Fruit fly (Drosophila melanogaster) whole organism, embryonic: ENCODE measurements around the gene Prat.

Source experiments
- BEAF-32 ChIP-seq: fragments of 200-800 bp; sonication (Bioruptor generic); optimal IDR thresholded peaks from 3 replicates; lab custom pipeline; 2017; ENCODE audit warnings: missing biosample characterization, missing genetic modification characterization, mild to moderate bottlenecking, moderate library complexity, missing genetic modification reagents
- CG10267 ChIP-seq: fragments of 200-800 bp; sonication (Bioruptor generic); optimal IDR thresholded peaks from 2 replicates; lab custom pipeline; 2018; ENCODE audit warnings: missing biosample characterization, mild to moderate bottlenecking, missing genetic modification characterization, moderate library complexity
- CG10366 ChIP-seq: fragments of 200-800 bp; sonication (Bioruptor generic); IDR thresholded peaks from 2 replicates; pipeline ENCODE4 v1.3.6; 2022; ENCODE audit warnings: missing biosample characterization, missing genetic modification characterization
- CG10431 ChIP-seq: fragments of 200-800 bp; sonication (Bioruptor generic); optimal IDR thresholded peaks from 3 replicates; lab custom pipeline; 2018; ENCODE audit warnings: missing biosample characterization, mild to moderate bottlenecking, missing genetic modification characterization
- CG11696 ChIP-seq: fragments of 200-800 bp; sonication (Bioruptor generic); IDR thresholded peaks from 2 replicates; pipeline ENCODE4 v1.3.6; 2022; ENCODE audit warnings: missing biosample characterization, missing genetic modification characterization
- CG11723 ChIP-seq: fragments of 200-800 bp; sonication (Bioruptor generic); optimal IDR thresholded peaks from 2 replicates; lab custom pipeline; 2017; ENCODE audit warnings: missing biosample characterization, mild to moderate bottlenecking, missing genetic modification characterization
- CG12104 ChIP-seq: fragments of 200-800 bp; sonication (Bioruptor generic); optimal IDR thresholded peaks from 3 replicates; lab custom pipeline; 2016; ENCODE audit warnings: missing biosample characterization, missing genetic modification characterization
- CG12219 ChIP-seq: fragments of 200-800 bp; sonication (Bioruptor generic); optimal IDR thresholded peaks from 3 replicates; lab custom pipeline; 2018; ENCODE audit warnings: missing biosample characterization, mild to moderate bottlenecking, missing genetic modification characterization
- CG13624 ChIP-seq: fragments of 200-800 bp; sonication (Bioruptor generic); optimal IDR thresholded peaks from 2 replicates; lab custom pipeline; 2016; ENCODE audit warnings: missing biosample characterization, missing genetic modification characterization
- CG13775 ChIP-seq: fragments of 200-800 bp; sonication (Bioruptor generic); optimal IDR thresholded peaks from 3 replicates; lab custom pipeline; 2017; ENCODE audit warnings: missing biosample characterization, mild to moderate bottlenecking, missing genetic modification characterization
- CG14710 ChIP-seq: fragments of 200-800 bp; sonication (Bioruptor generic); optimal IDR thresholded peaks from 3 replicates; lab custom pipeline; 2019; ENCODE audit warnings: missing biosample characterization, mild to moderate bottlenecking, missing genetic modification characterization, moderate library complexity
- CG17912 ChIP-seq: fragments of 200-800 bp; sonication (Bioruptor generic); optimal IDR thresholded peaks from 2 replicates; lab custom pipeline; 2018; ENCODE audit warnings: missing biosample characterization, mild to moderate bottlenecking, missing genetic modification characterization
- CG1792 ChIP-seq: fragments of 200-800 bp; sonication (Bioruptor generic); optimal IDR thresholded peaks from 2 replicates; lab custom pipeline; 2016; ENCODE audit warnings: missing biosample characterization, missing genetic modification characterization
- CG18011 ChIP-seq: fragments of 200-800 bp; sonication (Bioruptor generic); optimal IDR thresholded peaks from 2 replicates; lab custom pipeline; 2017; ENCODE audit warnings: missing biosample characterization, missing genetic modification characterization, mild to moderate bottlenecking, moderate library complexity, missing genotype
- CG2129 ChIP-seq: fragments of 200-800 bp; sonication (Bioruptor generic); IDR thresholded peaks from 2 replicates; pipeline ENCODE4 v1.3.6; 2022; ENCODE audit warnings: missing biosample characterization, missing genetic modification characterization; ENCODE audit not compliant: partially characterized antibody
- CG31224 ChIP-seq: fragments of 200-800 bp; sonication (Bioruptor generic); IDR thresholded peaks from 2 replicates; pipeline ENCODE4 v1.3.6; 2022; ENCODE audit warnings: missing biosample characterization, missing genetic modification characterization
- CG31388 ChIP-seq: fragments of 200-800 bp; sonication (Bioruptor generic); optimal IDR thresholded peaks from 2 replicates; lab custom pipeline; 2016; ENCODE audit warnings: missing biosample characterization, missing genetic modification characterization
- CG32772 ChIP-seq: fragments of 200-800 bp; sonication (Bioruptor generic); IDR thresholded peaks from 2 replicates; pipeline ENCODE4 v1.3.6; 2022; ENCODE audit warnings: missing biosample characterization, missing genetic modification characterization
- CG34422 ChIP-seq: fragments of 200-800 bp; sonication (Bioruptor generic); IDR thresholded peaks from 3 replicates; pipeline ENCODE4 v1.3.6; 2022; ENCODE audit warnings: missing biosample characterization, missing genetic modification characterization
- CG8359 ChIP-seq: fragments of 200-800 bp; sonication (Bioruptor generic); optimal IDR thresholded peaks from 2 replicates; lab custom pipeline; 2017; ENCODE audit warnings: missing biosample characterization, mild to moderate bottlenecking, missing genetic modification characterization, borderline replicate concordance
- Camta ChIP-seq: fragments of 200-800 bp; sonication (Bioruptor generic); optimal IDR thresholded peaks from 2 replicates; lab custom pipeline; 2016; ENCODE audit warnings: missing biosample characterization, missing genetic modification characterization
- Dp ChIP-seq: fragments of 200-800 bp; sonication (Bioruptor generic); optimal IDR thresholded peaks from 2 replicates; lab custom pipeline; 2018; ENCODE audit warnings: missing biosample characterization, mild to moderate bottlenecking, missing genetic modification characterization, moderate library complexity
- E2f1 ChIP-seq: fragments of 200-800 bp; sonication (Bioruptor generic); IDR thresholded peaks from 2 replicates; pipeline ENCODE4 v1.3.6; 2022; ENCODE audit warnings: missing biosample characterization, missing genetic modification characterization
- Ets97D ChIP-seq: fragments of 200-800 bp; sonication (Bioruptor generic); optimal IDR thresholded peaks from 3 replicates; lab custom pipeline; 2016; ENCODE audit warnings: missing biosample characterization, missing genetic modification characterization
- HHEX ChIP-seq: fragments of 200-800 bp; sonication (Bioruptor generic); optimal IDR thresholded peaks from 3 replicates; lab custom pipeline; 2017; ENCODE audit warnings: missing biosample characterization, mild to moderate bottlenecking, missing genetic modification characterization, missing genetic modification reagents
- HmgD ChIP-seq: fragments of 200-800 bp; sonication (Bioruptor generic); optimal IDR thresholded peaks from 3 replicates; lab custom pipeline; 2016; ENCODE audit warnings: missing biosample characterization, missing genetic modification characterization
- Hr78 ChIP-seq, 2 experiments: fragments of 200-800 bp in 1 of 2; fragments of >200 bp in 1 of 2; sonication (Bioruptor generic) in 1 of 2; optimal IDR thresholded peaks; 2 replicates each; lab custom pipeline; 2017 to 2019; ENCODE audit warnings: missing biosample characterization in 2 of 2, missing genetic modification characterization in 2 of 2, mild to moderate bottlenecking in 1 of 2, moderate library complexity in 1 of 2
- MBD-R2 ChIP-seq: fragments of 200-800 bp; sonication (Bioruptor generic); IDR thresholded peaks from 2 replicates; pipeline ENCODE4 v1.3.6; 2022; ENCODE audit warnings: missing biosample characterization, missing genetic modification characterization
- NFAT ChIP-seq: fragments of 200-800 bp; sonication (Bioruptor generic); IDR thresholded peaks from 2 replicates; pipeline ENCODE4 v1.3.6; 2022; ENCODE audit warnings: missing biosample characterization, missing genetic modification characterization
- Sry-δ ChIP-seq: fragments of 200-800 bp; sonication (Bioruptor generic); optimal IDR thresholded peaks from 2 replicates; lab custom pipeline; 2016; ENCODE audit warnings: missing biosample characterization, missing genetic modification characterization
- ato ChIP-seq: fragments of 200-800 bp; sonication (Bioruptor generic); IDR thresholded peaks from 2 replicates; pipeline ENCODE4 v1.3.6; 2022; ENCODE audit warnings: missing biosample characterization, missing genetic modification characterization; ENCODE audit not compliant: partially characterized antibody
- crp ChIP-seq, 2 experiments: fragments of 200-800 bp; sonication (Bioruptor generic); optimal IDR thresholded peaks; 2 replicates in 1 of 2; 3 replicates in 1 of 2; lab custom pipeline; 2017; ENCODE audit warnings: missing biosample characterization in 2 of 2, missing genetic modification characterization in 2 of 2, mild to moderate bottlenecking in 1 of 2, moderate library complexity in 1 of 2
- her ChIP-seq: fragments of 200-800 bp; sonication (Bioruptor generic); optimal IDR thresholded peaks from 2 replicates; lab custom pipeline; 2016; ENCODE audit warnings: missing biosample characterization, missing genetic modification characterization
- insv ChIP-seq, 2 experiments: fragments of 200-800 bp; sonication (Bioruptor generic); optimal IDR thresholded peaks; 3 replicates each; lab custom pipeline; 2016 to 2018; ENCODE audit warnings: missing biosample characterization in 2 of 2, missing genetic modification characterization in 2 of 2
- lilli ChIP-seq: fragments of 200-800 bp; sonication (Bioruptor generic); optimal IDR thresholded peaks from 3 replicates; lab custom pipeline; 2016; ENCODE audit warnings: missing biosample characterization, missing genetic modification characterization
- mld ChIP-seq: fragments of 200-800 bp; sonication (Bioruptor generic); IDR thresholded peaks from 3 replicates; pipeline ENCODE4 v1.3.6; 2022; ENCODE audit warnings: missing biosample characterization, missing genetic modification characterization; ENCODE audit not compliant: partially characterized antibody
- pan ChIP-seq, 4 experiments: fragments of >200 bp in 3 of 4; fragments of 200-800 bp in 1 of 4; sonication (Bioruptor generic) in 1 of 4; optimal IDR thresholded peaks in 3 of 4; IDR thresholded peaks in 1 of 4; 2 replicates each; pipeline versions ENCODE4 v1.3.6 to Lab custom; 2017 to 2022; ENCODE audit warnings: missing biosample characterization in 2 of 4, missing genetic modification characterization in 2 of 4, mixed read lengths in 1 of 4
- pnt ChIP-seq: fragments of 200-800 bp; sonication (Bioruptor generic); optimal IDR thresholded peaks from 3 replicates; lab custom pipeline; 2016; ENCODE audit warnings: missing biosample characterization, missing genetic modification characterization
- pzg ChIP-seq: fragments of 200-800 bp; sonication (Bioruptor generic); optimal IDR thresholded peaks from 3 replicates; lab custom pipeline; 2018; ENCODE audit warnings: missing biosample characterization, mild to moderate bottlenecking, missing genetic modification characterization, moderate library complexity
- row ChIP-seq: fragments of 200-800 bp; sonication (Bioruptor generic); IDR thresholded peaks from 3 replicates; pipeline ENCODE4 v1.3.6; 2022; ENCODE audit warnings: missing biosample characterization, missing genetic modification characterization
- slbo ChIP-seq: fragments of 200-800 bp; sonication (Bioruptor generic); IDR thresholded peaks from 2 replicates; pipeline ENCODE4 v1.3.6; 2022; ENCODE audit warnings: missing biosample characterization, missing genetic modification characterization
- sug ChIP-seq: fragments of 200-800 bp; optimal IDR thresholded peaks from 2 replicates; lab custom pipeline; 2019; ENCODE audit warnings: missing biosample characterization, mild to moderate bottlenecking, missing genetic modification characterization, moderate library complexity
- vnd ChIP-seq: fragments of 200-800 bp; sonication (Bioruptor generic); IDR thresholded peaks from 3 replicates; pipeline ENCODE4 v1.3.6; 2022; ENCODE audit warnings: missing biosample characterization, missing genetic modification characterization; ENCODE audit not compliant: partially characterized antibody
- zfh2 ChIP-seq: fragments of 200-800 bp; sonication (Bioruptor generic); optimal IDR thresholded peaks from 2 replicates; lab custom pipeline; 2016; ENCODE audit warnings: missing biosample characterization, missing genetic modification characterization

The Prat gene

DNA sequence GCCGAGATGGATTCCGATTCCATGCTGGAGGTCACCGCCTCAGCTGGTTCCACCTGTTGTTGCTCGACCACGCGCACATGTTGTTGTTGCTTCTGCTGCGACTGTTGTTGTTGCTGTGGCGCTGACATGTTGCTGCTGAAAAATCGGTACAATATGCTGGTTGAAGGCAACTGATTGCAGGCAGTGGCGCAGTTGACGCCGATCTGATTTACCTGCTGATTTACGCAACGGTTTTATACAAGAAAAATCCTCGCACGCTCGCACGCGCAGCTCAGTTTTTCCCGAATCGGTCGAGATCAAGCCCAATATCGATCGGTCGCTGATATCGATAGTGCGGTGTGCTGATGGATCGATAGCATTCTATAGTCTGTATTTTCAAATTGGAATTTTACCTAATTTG is at the start of gene Prat (continued):
- TF ChIP-seq ato (peak; percentile 79), CG1792 (GFP tag; lab: Kevin White, UChicago) (no peak), NFAT (GFP tag; lab: Robert Waterston, UW) (no peak), CG31388 (GFP tag; lab: Kevin White, UChicago) (no peak), CG2129 (GFP tag; lab: Robert Waterston, UW) (peak; percentile 53), CG18011 (GFP tag; lab: Kevin White, UChicago) (no peak), CG10366 (GFP tag; lab: Robert Waterston, UW) (no peak), MBD-R2 (GFP tag; lab: Robert Waterston, UW) (peak; percentile 72), pzg (GFP tag; lab: Kevin White, UChicago) (peak; percentile 49), zfh2 (no peak), CG8359 (GFP tag; lab: Kevin White, UChicago) (no peak), CG11723 (no peak), lilli (GFP tag; lab: Kevin White, UChicago) (no peak), CG31224 (no peak), HHEX (GFP tag; lab: Kevin White, UChicago) (no peak), CG17912 (GFP tag; lab: Kevin White, UChicago) (no peak), Camta (GFP tag; lab: Kevin White, UChicago) (no peak), CG34422 (GFP tag; lab: Robert Waterston, UW) (peak; percentile 59; the same call in 2 of the 3 replicates), row (GFP tag; lab: Robert Waterston, UW) (peak; percentile 17; the same call in 1 of the 3 replicates), CG11696 (GFP tag; lab: Robert Waterston, UW) (no peak), pan (optimal IDR thresholded peaks at IDR 0.05; lab: Kevin White, UChicago) (no peak), pan (GFP tag; optimal IDR thresholded peaks at IDR 0.05 in 1 of 2, IDR thresholded peaks at IDR 0.05 in 1 of 2) (no peak), CG13624 (GFP tag; lab: Kevin White, UChicago) (peak; percentile 29), CG32772 (GFP tag; lab: Robert Waterston, UW) (no peak), CG12219 (no peak), crp (GFP tag; optimal IDR thresholded peaks at IDR 0.05; lab: Kevin White, UChicago) (peak in 1 of 2 experiments; percentile 60), BEAF-32 (peak; percentile 80), CG14710 (peak; percentile 9), E2f1 (GFP tag; lab: Robert Waterston, UW) (no peak), insv (GFP tag; optimal IDR thresholded peaks at IDR 0.05; lab: Kevin White, UChicago) (peak in 1 of 2 experiments; percentile 90), slbo (no peak), Dp (GFP tag; lab: Kevin White, UChicago) (peak; percentile 66), HmgD (GFP tag; lab: Kevin White, UChicago) (peak; percentile 39), CG12104 (no peak), CG10431 (GFP tag; lab: Kevin White, UChicago) (no peak), vnd (peak; percentile 61), CG13775 (GFP tag; lab: Kevin White, UChicago) (no peak), pnt (no peak), her (GFP tag; lab: Kevin White, UChicago) (no peak), Ets97D (GFP tag; lab: Kevin White, UChicago) (peak; percentile 30), sug (tag; lab: Kevin White, UChicago) (peak; percentile 11), mld (GFP tag; lab: Robert Waterston, UW) (peak; percentile 66; the same call in 2 of the 3 replicates), CG10267 (peak; percentile 25), Sry-δ (peak; percentile 65), Hr78 (GFP tag; optimal IDR thresholded peaks at IDR 0.05; lab: Kevin White, UChicago) (no peak)
